Fruit fly (Drosophila melanogaster) whole organism, adult: ENCODE data around the gene CG13053.

Source experiments
- CG11617 ChIP-seq: fragments of 200-800 bp; sonication (Bioruptor generic); optimal IDR thresholded peaks from 2 replicates; lab custom pipeline; 2017; ENCODE audit warnings: mild to moderate bottlenecking, missing biosample characterization, missing genetic modification reagents, missing genetic modification characterization
- CG12768 ChIP-seq: fragments of 200-800 bp; sonication (Bioruptor generic); optimal IDR thresholded peaks from 2 replicates; lab custom pipeline; 2017; ENCODE audit warnings: missing biosample characterization, missing genetic modification characterization, mild to moderate bottlenecking, moderate library complexity, missing genetic modification reagents
- CG14711 ChIP-seq: fragments of 200-800 bp; sonication (Bioruptor generic); optimal IDR thresholded peaks from 2 replicates; lab custom pipeline; 2018; ENCODE audit warnings: missing biosample characterization, mild to moderate bottlenecking, missing genetic modification characterization, moderate library complexity
- CG1620 ChIP-seq: fragments of 200-800 bp; sonication (Bioruptor generic); optimal IDR thresholded peaks from 2 replicates; lab custom pipeline; 2016; ENCODE audit warnings: missing biosample characterization, missing genetic modification characterization
- CG33017 ChIP-seq: fragments of 200-800 bp; sonication (Bioruptor generic); optimal IDR thresholded peaks from 2 replicates; lab custom pipeline; 2018; ENCODE audit warnings: missing biosample characterization, mild to moderate bottlenecking, missing genetic modification characterization, moderate library complexity
- CG5204 ChIP-seq: fragments of 200-800 bp; sonication (Bioruptor generic); optimal IDR thresholded peaks from 2 replicates; lab custom pipeline; 2016; ENCODE audit warnings: missing biosample characterization, missing genetic modification characterization
- CG7045 ChIP-seq: fragments of 200-800 bp; sonication (Bioruptor generic); optimal IDR thresholded peaks from 2 replicates; lab custom pipeline; 2017; ENCODE audit warnings: missing biosample characterization, mild to moderate bottlenecking, missing genetic modification characterization
- CG7101 ChIP-seq: fragments of 200-800 bp; sonication (Bioruptor generic); optimal IDR thresholded peaks from 2 replicates; lab custom pipeline; 2018; ENCODE audit warnings: missing biosample characterization, mild to moderate bottlenecking, missing genetic modification characterization, moderate library complexity
- Clk ChIP-seq: fragments of 200-800 bp; sonication (Bioruptor generic); optimal IDR thresholded peaks from 2 replicates; lab custom pipeline; 2017; ENCODE audit warnings: missing biosample characterization, missing genetic modification characterization
- Crg-1 ChIP-seq: fragments of 200-800 bp; sonication (Bioruptor generic); optimal IDR thresholded peaks from 2 replicates; lab custom pipeline; 2016; ENCODE audit warnings: missing biosample characterization, missing genetic modification characterization
- Hr96 ChIP-seq: fragments of 200-800 bp; sonication (Bioruptor generic); optimal IDR thresholded peaks from 2 replicates; lab custom pipeline; 2016; ENCODE audit warnings: missing biosample characterization, missing genetic modification characterization
- Mnt ChIP-seq: fragments of 200-800 bp; sonication (Bioruptor generic); optimal IDR thresholded peaks from 2 replicates; lab custom pipeline; 2016; ENCODE audit warnings: missing biosample characterization, mild to moderate bottlenecking, missing genetic modification characterization
- bab1 ChIP-seq: fragments of 200-800 bp; sonication (Bioruptor generic); optimal IDR thresholded peaks from 3 replicates; lab custom pipeline; 2019; ENCODE audit warnings: missing biosample characterization, mild to moderate bottlenecking, missing genetic modification characterization, moderate library complexity
- cic ChIP-seq: fragments of 200-800 bp; sonication (Bioruptor generic); optimal IDR thresholded peaks from 2 replicates; lab custom pipeline; 2017; ENCODE audit warnings: missing biosample characterization, mild to moderate bottlenecking, missing genetic modification characterization, moderate library complexity
- cnc ChIP-seq, 2 experiments: fragments of >200 bp; optimal IDR thresholded peaks; 2 replicates each; lab custom pipeline; 2017
- kay ChIP-seq: fragments of 200-800 bp; sonication (Bioruptor generic); peaks from one replicate; lab custom pipeline; 2016; ENCODE audit warnings: missing biosample characterization, missing genetic modification characterization, borderline replicate concordance
- ovo ChIP-seq: fragments of 200-800 bp; sonication (Bioruptor generic); optimal IDR thresholded peaks from 2 replicates; lab custom pipeline; 2016; ENCODE audit warnings: missing biosample characterization, missing genetic modification characterization
- pad ChIP-seq: fragments of 200-800 bp; sonication (Bioruptor generic); optimal IDR thresholded peaks from 3 replicates; lab custom pipeline; 2017; ENCODE audit warnings: missing biosample characterization, missing genetic modification characterization, mild to moderate bottlenecking, moderate library complexity, missing genetic modification reagents
- tj ChIP-seq: fragments of 200-800 bp; sonication (Bioruptor generic); optimal IDR thresholded peaks from 3 replicates; lab custom pipeline; 2017; ENCODE audit warnings: missing biosample characterization, mild to moderate bottlenecking, missing genetic modification characterization, moderate library complexity
- toe ChIP-seq: fragments of 200-800 bp; sonication (Bioruptor generic); optimal IDR thresholded peaks from 2 replicates; lab custom pipeline; 2016; ENCODE audit warnings: missing biosample characterization, missing genetic modification characterization

Gene CG13053

dm6 chr3L:16257118-16257627, 2.3 kb downstream of the CG13053 start, which contains the start of gene CG13054:
Gene CG13054, minus strand, starts transcription at chr3L:16257191.
- TF ChIP-seq ovo (no peak), Mnt (GFP tag; lab: Kevin White, UChicago) (no peak), CG7045 (GFP tag; lab: Kevin White, UChicago) (no peak), CG12768 (GFP tag; lab: Kevin White, UChicago) (no peak), tj (GFP tag; lab: Kevin White, UChicago) (no peak)

dm6 chr3L:16252255-16252654, 7.3 kb downstream of the CG13053 start, which contains the start of gene CG13055:
Gene CG13055, minus strand, starts transcription at chr3L:16252355.
- TF ChIP-seq CG12768 (GFP tag; lab: Kevin White, UChicago), result no peak
- TF ChIP-seq CG5204 (GFP tag; lab: Kevin White, UChicago), result no peak
- TF ChIP-seq Hr96 (GFP tag; lab: Kevin White, UChicago), result no peak
- TF ChIP-seq toe (GFP tag; lab: Kevin White, UChicago), result no peak
- no peak for TF ChIP-seq bab1 (GFP tag; lab: Kevin White, UChicago)
- TF ChIP-seq kay (GFP tag; lab: Kevin White, UChicago), result no peak
- TF ChIP-seq CG7101 (tag; lab: Kevin White, UChicago), result no peak
- no peak for TF ChIP-seq Crg-1 (GFP tag; lab: Kevin White, UChicago)
- no peak for TF ChIP-seq Mnt (GFP tag; lab: Kevin White, UChicago)
- TF ChIP-seq CG14711 (tag; lab: Kevin White, UChicago), result no peak
- TF ChIP-seq Clk, result no peak
- TF ChIP-seq CG1620 (GFP tag; lab: Kevin White, UChicago), result no peak

dm6 chr3L:16241296-16241695, 18.2 kb downstream of the CG13053 start:
- TF ChIP-seq CG33017 (tag; lab: Kevin White, UChicago) (no peak), kay (GFP tag; lab: Kevin White, UChicago) (no peak)

dm6 chr3L:16233850-16234494, 25.6 kb downstream of the CG13053 start:
- TF ChIP-seq tj (GFP tag; lab: Kevin White, UChicago) (peak; percentile 79), Hr96 (GFP tag; lab: Kevin White, UChicago) (no peak), toe (GFP tag; lab: Kevin White, UChicago) (peak; percentile 21), CG33017 (tag; lab: Kevin White, UChicago) (peak; percentile 28), Crg-1 (GFP tag; lab: Kevin White, UChicago) (no peak), CG7045 (GFP tag; lab: Kevin White, UChicago) (peak; percentile 16), Clk (no peak), CG7101 (tag; lab: Kevin White, UChicago) (peak; percentile 48), ovo (peak; percentile 34), cic (GFP tag; lab: Kevin White, UChicago) (peak; percentile 65), cnc (optimal IDR thresholded peaks at IDR 0.05; lab: Kevin White, UChicago) (peak in 1 of 2 experiments; percentile 53), kay (GFP tag; lab: Kevin White, UChicago) (peak; percentile 89), Mnt (GFP tag; lab: Kevin White, UChicago) (peak; percentile 43), CG12768 (GFP tag; lab: Kevin White, UChicago) (peak; percentile 70), CG11617 (peak; percentile 61), pad (GFP tag; lab: Kevin White, UChicago) (no peak), CG1620 (GFP tag; lab: Kevin White, UChicago) (no peak), CG14711 (tag; lab: Kevin White, UChicago) (peak; percentile 23), bab1 (GFP tag; lab: Kevin White, UChicago) (no peak), CG5204 (GFP tag; lab: Kevin White, UChicago) (no peak)

dm6 chr3L:16232924-16233323, 26.6 kb downstream of the CG13053 start, which contains the start of gene Hsc20:
Gene Hsc20, plus strand, starts transcription at chr3L:16233127.
- TF ChIP-seq CG33017 (tag; lab: Kevin White, UChicago), result no peak
- peak; percentile 10 for TF ChIP-seq bab1 (GFP tag; lab: Kevin White, UChicago)
- peak; percentile 9 for TF ChIP-seq kay (GFP tag; lab: Kevin White, UChicago)
- no peak for TF ChIP-seq Clk
- no peak for TF ChIP-seq CG11617

- TF ChIP-seq Mnt (GFP tag; lab: Kevin White, UChicago), result peak; percentile 54
- TF ChIP-seq CG7101 (tag; lab: Kevin White, UChicago), result peak; percentile 11
- TF ChIP-seq cic (GFP tag; lab: Kevin White, UChicago), result peak; percentile 28
- TF ChIP-seq tj (GFP tag; lab: Kevin White, UChicago), result no peak
- no peak for TF ChIP-seq ovo
- TF ChIP-seq bab1 (GFP tag; lab: Kevin White, UChicago), result peak; percentile 70
- TF ChIP-seq CG14711 (tag; lab: Kevin White, UChicago), result peak; percentile 40
- peak; percentile 19 for TF ChIP-seq CG1620 (GFP tag; lab: Kevin White, UChicago)
Observed at dm6 chr3L:16231857-16232256, 27.7 kb downstream of the CG13053 start, which contains the start of the genes PDCD-5 and MED10. Gene PDCD-5, minus strand, starts transcription at chr3L:16232038. Gene MED10, plus strand, starts transcription at chr3L:16232084.
